Fruit fly (Drosophila melanogaster): ENCODE results near the gene mtgo.

DNA sequence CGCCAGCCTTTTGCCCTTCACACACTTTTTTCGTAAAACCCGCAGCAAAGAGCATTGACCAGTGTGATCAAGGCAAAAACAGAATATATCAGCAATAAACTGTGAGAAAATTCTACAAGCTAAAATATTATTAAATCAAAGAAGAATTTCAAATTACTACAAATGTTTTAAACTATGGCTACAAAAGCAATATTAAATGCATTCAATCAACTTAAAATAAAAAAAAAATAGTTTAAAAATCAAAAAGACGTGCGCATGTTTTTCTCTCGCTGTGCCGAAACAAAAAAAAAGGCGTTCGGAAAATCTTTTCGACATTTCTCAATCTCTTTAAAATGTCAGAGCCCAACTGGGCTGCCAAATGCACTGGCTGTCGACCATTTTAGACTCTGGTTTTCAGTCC, 46.7 kb upstream of the mtgo start:
- no peak for TF ChIP-seq insv (optimal IDR thresholded peaks at IDR 0.05)
- no peak for TF ChIP-seq Myc (optimal IDR thresholded peaks at IDR 0.05)
- TF ChIP-seq psq (optimal IDR thresholded peaks at IDR 0.05): no peak
